Fruit fly (Drosophila melanogaster): ENCODE results near the gene CG42337.
A peak's percentile ranks its signal among the peaks of the same experiment; 100 is the strongest.

CG42337 gene

DNA sequence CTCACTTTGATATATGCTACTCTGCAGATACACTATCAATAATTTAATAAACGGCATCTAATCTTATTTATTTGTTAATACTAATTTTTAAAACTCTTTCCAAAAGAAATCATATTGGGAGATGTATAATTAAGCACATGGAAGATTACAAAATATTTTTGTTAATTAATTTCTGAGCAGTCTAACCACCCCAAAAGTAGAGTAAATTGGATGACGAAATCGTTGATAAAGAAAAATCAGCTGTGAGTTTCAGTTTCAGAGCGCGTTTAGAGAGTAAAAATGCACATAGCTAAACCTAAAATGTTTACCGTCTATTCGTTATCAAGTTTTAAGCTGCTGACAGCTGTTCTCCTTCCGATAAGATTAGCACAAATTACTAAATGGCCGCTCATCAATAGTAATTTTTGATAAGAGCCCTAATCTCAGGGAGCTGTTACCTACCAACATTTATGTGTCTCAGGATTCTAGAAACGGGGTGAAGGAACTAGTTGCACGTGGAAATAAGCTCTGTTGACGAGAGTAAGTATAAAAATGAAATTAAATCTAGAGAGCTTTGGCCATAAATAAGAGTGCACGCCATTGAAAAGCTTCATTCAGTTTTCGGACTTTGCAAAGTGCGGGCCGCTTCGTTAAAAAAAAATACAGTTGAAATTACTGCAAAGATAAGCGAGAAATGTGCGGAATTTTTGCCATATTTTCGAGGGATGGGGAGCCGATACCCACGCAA, 20.5 kb downstream of the CG42337 start, which contains the start of the genes chb and AsnS (continued):
- no peak for TF ChIP-seq mld (GFP tag; IDR thresholded peaks at IDR 0.05; ENCODE audit: partially characterized antibody)
- peak; percentile 9 for TF ChIP-seq CG30020 (tag; optimal IDR thresholded peaks at IDR 0.05)
- TF ChIP-seq CG2875 (GFP tag; optimal IDR thresholded peaks at IDR 0.05) = peak; percentile 62
- peak; percentile 32 for TF ChIP-seq Mad (GFP tag; optimal IDR thresholded peaks at IDR 0.05)
- TF ChIP-seq repo (GFP tag; optimal IDR thresholded peaks at IDR 0.05) = peak; percentile 59
- TF ChIP-seq kah (GFP tag; optimal IDR thresholded peaks at IDR 0.05) = no peak
- TF ChIP-seq CG1024 (GFP tag; IDR thresholded peaks at IDR 0.05) = peak; percentile 81
- no peak for TF ChIP-seq CG34224 (GFP tag; IDR thresholded peaks at IDR 0.05; ENCODE audit: partially characterized antibody)
- TF ChIP-seq CG12236 (GFP tag; optimal IDR thresholded peaks at IDR 0.05) = peak; percentile 55
- TF ChIP-seq maf-S (GFP tag; optimal IDR thresholded peaks at IDR 0.05) = peak; percentile 72
- peak; percentile 89 for TF ChIP-seq CG17385 (GFP tag; optimal IDR thresholded peaks at IDR 0.05)
- TF ChIP-seq CG4360 (GFP tag; IDR thresholded peaks at IDR 0.05) = 0 out of 2 replicates have a peak, but pooled peaks have one; percentile 29
- no peak for TF ChIP-seq CG14965 (GFP tag; optimal IDR thresholded peaks at IDR 0.05; ENCODE audit: borderline replicate concordance)
- peak; percentile 93 for TF ChIP-seq CG4730 (GFP tag; IDR thresholded peaks at IDR 0.05)
- peak; percentile 87 for TF ChIP-seq Ravus (GFP tag; IDR thresholded peaks at IDR 0.05)
- TF ChIP-seq CG13296 (GFP tag; optimal IDR thresholded peaks at IDR 0.05) = peak; percentile 76
- peak; percentile 72 for TF ChIP-seq kay (GFP tag; optimal IDR thresholded peaks at IDR 0.05)
- TF ChIP-seq ttk (GFP tag; IDR thresholded peaks at IDR 0.05) = peak; percentile 92
- TF ChIP-seq NC2α (GFP tag; optimal IDR thresholded peaks at IDR 0.05) = peak; percentile 20
- TF ChIP-seq Med (GFP tag) = peak; percentile 95
- TF ChIP-seq kni (GFP tag; optimal IDR thresholded peaks at IDR 0.05) = no peak
- peak; percentile 63 for TF ChIP-seq CG6765 (GFP tag; optimal IDR thresholded peaks at IDR 0.05)
- TF ChIP-seq CG32767 (GFP tag; IDR thresholded peaks at IDR 0.05) = peak; percentile 80
- TF ChIP-seq CG18011 (GFP tag; optimal IDR thresholded peaks at IDR 0.05) = peak; percentile 69
- TF ChIP-seq Ptx1 (GFP tag; IDR thresholded peaks at IDR 0.05) = peak; percentile 96
- TF ChIP-seq Trl (optimal IDR thresholded peaks at IDR 0.05) = peak; percentile 5 to 51
- peak; percentile 72 for TF ChIP-seq Trl (GFP tag; optimal IDR thresholded peaks at IDR 0.05)
- TF ChIP-seq HLHmδ (GFP tag; optimal IDR thresholded peaks at IDR 0.05) = no peak
- TF ChIP-seq Dfd (GFP tag; optimal IDR thresholded peaks at IDR 0.05) = peak in 1 of 2 experiments; percentile 68
- TF ChIP-seq ind (GFP tag; optimal IDR thresholded peaks at IDR 0.05) = peak; percentile 86
- peak; percentile 5 for TF ChIP-seq p53 (GFP tag; optimal IDR thresholded peaks at IDR 0.05)
- peak; percentile 94 for TF ChIP-seq fd96Cb (tag; optimal IDR thresholded peaks at IDR 0.05)
- peak; percentile 70 for TF ChIP-seq nau (GFP tag; optimal IDR thresholded peaks at IDR 0.05)
- TF ChIP-seq HLH54F (GFP tag; optimal IDR thresholded peaks at IDR 0.05) = peak; percentile 67
- peak; percentile 43 for TF ChIP-seq emc (GFP tag; optimal IDR thresholded peaks at IDR 0.05)
- TF ChIP-seq br (optimal IDR thresholded peaks at IDR 0.05) = no peak
- peak in 1 of 2 experiments; percentile 85 for TF ChIP-seq Eip74EF (GFP tag; optimal IDR thresholded peaks at IDR 0.05)
- TF ChIP-seq ftz-f1 (GFP tag; optimal IDR thresholded peaks at IDR 0.05) = no peak
- peak; percentile 6 for TF ChIP-seq grn (GFP tag; optimal IDR thresholded peaks at IDR 0.05)
- TF ChIP-seq CG31441 (GFP tag; IDR thresholded peaks at IDR 0.05) = peak; percentile 88
- no peak for TF ChIP-seq Neu2 (GFP tag; optimal IDR thresholded peaks at IDR 0.05; ENCODE audit: borderline replicate concordance)
- TF ChIP-seq ewg (GFP tag; optimal IDR thresholded peaks at IDR 0.05) = peak; percentile 71
- no peak for TF ChIP-seq bbx (GFP tag; IDR thresholded peaks at IDR 0.05; ENCODE audit: partially characterized antibody)
- peak; percentile 95 for TF ChIP-seq dysf (GFP tag; IDR thresholded peaks at IDR 0.05)
- TF ChIP-seq CG8359 (GFP tag; optimal IDR thresholded peaks at IDR 0.05; ENCODE audit: borderline replicate concordance) = peak; percentile 64
- peak; percentile 84 for TF ChIP-seq ken (GFP tag; IDR thresholded peaks at IDR 0.05)
- peak; percentile 55 for TF ChIP-seq tx (GFP tag; optimal IDR thresholded peaks at IDR 0.05)
- TF ChIP-seq Bdp1 (GFP tag; optimal IDR thresholded peaks at IDR 0.05) = peak; percentile 25
- TF ChIP-seq lmd (GFP tag; IDR thresholded peaks at IDR 0.05) = peak; percentile 92
- peak; percentile 84 for TF ChIP-seq Hr3 (GFP tag; optimal IDR thresholded peaks at IDR 0.05)

Measured in whole organism, embryonic.